Fruit fly (Drosophila melanogaster) whole organism, embryonic: ENCODE results near the gene scpr-A.

Experiments
- ATbp ChIP-seq: fragments of 200-800 bp; sonication (Bioruptor generic); optimal IDR thresholded peaks from 2 replicates; lab custom pipeline; 2017; ENCODE audit warnings: missing biosample characterization, mild to moderate bottlenecking, missing genetic modification characterization, missing genetic modification reagents
- Aef1 ChIP-seq: fragments of 200-800 bp; sonication (Bioruptor generic); IDR thresholded peaks from 3 replicates; pipeline ENCODE4 v1.3.6; 2022; ENCODE audit warnings: missing biosample characterization, missing genetic modification characterization
- Atf-2 ChIP-seq: fragments of 200-800 bp; sonication (Bioruptor generic); optimal IDR thresholded peaks from 2 replicates; lab custom pipeline; 2016; ENCODE audit warnings: missing biosample characterization, missing genetic modification characterization
- BEAF-32 ChIP-seq: fragments of 200-800 bp; sonication (Bioruptor generic); optimal IDR thresholded peaks from 3 replicates; lab custom pipeline; 2017; ENCODE audit warnings: missing biosample characterization, missing genetic modification characterization, mild to moderate bottlenecking, moderate library complexity, missing genetic modification reagents
- Bgb ChIP-seq: fragments of 200-800 bp; sonication (Bioruptor generic); IDR thresholded peaks from 2 replicates; pipeline ENCODE4 v1.3.6; 2022; ENCODE audit warnings: missing biosample characterization, missing genetic modification characterization; ENCODE audit not compliant: partially characterized antibody
- C15 ChIP-seq: fragments of 200-800 bp; sonication (Bioruptor generic); IDR thresholded peaks from 3 replicates; pipeline ENCODE4 v1.3.6; 2022; ENCODE audit warnings: missing biosample characterization, missing genetic modification characterization
- CG11398 ChIP-seq: fragments of 200-800 bp; sonication (Bioruptor generic); optimal IDR thresholded peaks from 2 replicates; lab custom pipeline; 2016; ENCODE audit warnings: missing biosample characterization, missing genetic modification characterization
- CG13775 ChIP-seq: fragments of 200-800 bp; sonication (Bioruptor generic); optimal IDR thresholded peaks from 3 replicates; lab custom pipeline; 2017; ENCODE audit warnings: missing biosample characterization, mild to moderate bottlenecking, missing genetic modification characterization
- CG1647 ChIP-seq: fragments of 200-800 bp; sonication (Bioruptor generic); optimal IDR thresholded peaks from 3 replicates; lab custom pipeline; 2016; ENCODE audit warnings: missing biosample characterization, missing genetic modification characterization
- CG16779 ChIP-seq: fragments of 200-800 bp; sonication (Bioruptor generic); IDR thresholded peaks from 2 replicates; pipeline ENCODE4 v1.3.6; 2022; ENCODE audit warnings: missing biosample characterization, missing genetic modification characterization
- CG2120 ChIP-seq: fragments of 200-800 bp; sonication (Bioruptor generic); optimal IDR thresholded peaks from 3 replicates; lab custom pipeline; 2016; ENCODE audit warnings: missing biosample characterization, missing genetic modification characterization
- CG33213 ChIP-seq: fragments of 200-800 bp; sonication (Bioruptor generic); optimal IDR thresholded peaks from 3 replicates; lab custom pipeline; 2016; ENCODE audit warnings: missing biosample characterization, missing genetic modification characterization
- CG42726 ChIP-seq: fragments of 200-800 bp; sonication (Bioruptor generic); IDR thresholded peaks from 2 replicates; pipeline ENCODE4 v1.3.6; 2022; ENCODE audit warnings: missing biosample characterization, missing genetic modification characterization; ENCODE audit not compliant: partially characterized antibody
- CG4282 ChIP-seq: fragments of 200-800 bp; sonication (Bioruptor generic); optimal IDR thresholded peaks from 2 replicates; lab custom pipeline; 2016; ENCODE audit warnings: missing biosample characterization, missing genetic modification characterization
- CG6854 ChIP-seq: fragments of 200-800 bp; sonication (Bioruptor generic); optimal IDR thresholded peaks from 3 replicates; lab custom pipeline; 2017; ENCODE audit warnings: missing biosample characterization, mild to moderate bottlenecking, missing genetic modification characterization
- CG7271 ChIP-seq: fragments of 200-800 bp; sonication (Bioruptor generic); optimal IDR thresholded peaks from 2 replicates; lab custom pipeline; 2018; ENCODE audit warnings: missing biosample characterization, mild to moderate bottlenecking, missing genetic modification characterization, moderate library complexity
- CG8388 ChIP-seq: fragments of 200-800 bp; sonication (Bioruptor generic); optimal IDR thresholded peaks from 2 replicates; lab custom pipeline; 2019; ENCODE audit warnings: missing biosample characterization, mild to moderate bottlenecking, missing genetic modification characterization, moderate library complexity
- CG8924 ChIP-seq: fragments of 200-800 bp; optimal IDR thresholded peaks from 3 replicates; lab custom pipeline; 2019; ENCODE audit warnings: missing biosample characterization, mild to moderate bottlenecking, missing genetic modification characterization, moderate library complexity
- CoRest ChIP-seq: fragments of 200-800 bp; sonication (Bioruptor generic); optimal IDR thresholded peaks from 3 replicates; lab custom pipeline; 2018; ENCODE audit warnings: missing biosample characterization, mild to moderate bottlenecking, missing genetic modification characterization, moderate library complexity
- Dll ChIP-seq: fragments of 200-800 bp; sonication (Bioruptor generic); IDR thresholded peaks from 4 replicates; pipeline ENCODE4 v1.3.6; 2022; ENCODE audit warnings: missing biosample characterization, missing genetic modification characterization; ENCODE audit not compliant: partially characterized antibody
- E2f2 ChIP-seq: fragments of 200-800 bp; sonication (Bioruptor generic); IDR thresholded peaks from 2 replicates; pipeline ENCODE4 v1.3.6; 2022; ENCODE audit warnings: missing biosample characterization, missing genetic modification characterization
- ERR ChIP-seq: fragments of 200-800 bp; sonication (Bioruptor generic); optimal IDR thresholded peaks from 2 replicates; lab custom pipeline; 2016; ENCODE audit warnings: missing biosample characterization, missing genetic modification characterization
- Elba2 ChIP-seq: fragments of 200-800 bp; sonication (Bioruptor generic); optimal IDR thresholded peaks from 3 replicates; lab custom pipeline; 2016; ENCODE audit warnings: missing biosample characterization, missing genetic modification characterization
- Ets65A ChIP-seq: fragments of 200-800 bp; sonication (Bioruptor generic); peaks from one replicate; lab custom pipeline; 2016; ENCODE audit warnings: missing biosample characterization, missing genetic modification characterization
- Hr78 ChIP-seq, 2 experiments: fragments of 200-800 bp in 1 of 2; fragments of >200 bp in 1 of 2; sonication (Bioruptor generic) in 1 of 2; optimal IDR thresholded peaks; 2 replicates each; lab custom pipeline; 2017 to 2019; ENCODE audit warnings: missing biosample characterization in 2 of 2, missing genetic modification characterization in 2 of 2, mild to moderate bottlenecking in 1 of 2, moderate library complexity in 1 of 2
- Med ChIP-seq: fragments of 200-800 bp; sonication (Bioruptor generic); peaks from one replicate; lab custom pipeline; 2016; ENCODE audit warnings: missing biosample characterization, missing genetic modification characterization, mild to moderate bottlenecking, inconsistent platforms, moderate library complexity
- Myb ChIP-seq: fragments of 200-800 bp; sonication (Bioruptor generic); optimal IDR thresholded peaks from 2 replicates; lab custom pipeline; 2016; ENCODE audit warnings: missing biosample characterization, missing genetic modification characterization
- Rfx ChIP-seq: fragments of 200-800 bp; sonication (Bioruptor generic); IDR thresholded peaks from 2 replicates; pipeline ENCODE4 v1.3.6; 2022; ENCODE audit warnings: missing biosample characterization, missing genetic modification characterization
- Spps ChIP-seq: fragments of 200-800 bp; sonication (Bioruptor generic); optimal IDR thresholded peaks from 2 replicates; lab custom pipeline; 2018; ENCODE audit warnings: missing biosample characterization, mild to moderate bottlenecking, missing genetic modification characterization
- Sry-β ChIP-seq: fragments of 200-800 bp; sonication (Bioruptor generic); optimal IDR thresholded peaks from 2 replicates; lab custom pipeline; 2018; ENCODE audit warnings: missing biosample characterization, mild to moderate bottlenecking, missing genetic modification characterization, moderate library complexity
- Vsx1 ChIP-seq: fragments of 200-800 bp; sonication (Bioruptor generic); optimal IDR thresholded peaks from 2 replicates; lab custom pipeline; 2017; ENCODE audit warnings: missing biosample characterization, mild to moderate bottlenecking, missing genetic modification characterization, missing genetic modification reagents
- Xrp1 ChIP-seq: fragments of 200-800 bp; sonication (Bioruptor generic); IDR thresholded peaks from 2 replicates; pipeline ENCODE4 v1.3.6; 2022; ENCODE audit warnings: missing biosample characterization, missing genetic modification characterization
- cg ChIP-seq: fragments of 200-800 bp; sonication (Bioruptor generic); optimal IDR thresholded peaks from 3 replicates; lab custom pipeline; 2019; ENCODE audit warnings: missing biosample characterization, mild to moderate bottlenecking, missing genetic modification characterization, moderate library complexity
- chinmo ChIP-seq: fragments of 200-800 bp; sonication (Bioruptor generic); IDR thresholded peaks from 4 replicates; pipeline ENCODE4 v1.3.6; 2022; ENCODE audit warnings: missing biosample characterization, missing genetic modification characterization; ENCODE audit not compliant: partially characterized antibody
- chm ChIP-seq: fragments of 200-800 bp; sonication (Bioruptor generic); IDR thresholded peaks from 2 replicates; pipeline ENCODE4 v1.3.6; 2022; ENCODE audit warnings: missing biosample characterization, missing genetic modification characterization
- danr ChIP-seq: fragments of 200-800 bp; sonication (Bioruptor generic); IDR thresholded peaks from 2 replicates; pipeline ENCODE4 v1.3.6; 2022; ENCODE audit warnings: missing biosample characterization, missing genetic modification characterization
- fd96Cb ChIP-seq: fragments of 200-800 bp; sonication (Bioruptor generic); optimal IDR thresholded peaks from 2 replicates; lab custom pipeline; 2018; ENCODE audit warnings: missing biosample characterization, mild to moderate bottlenecking, missing genetic modification characterization, moderate library complexity
- insv ChIP-seq, 2 experiments: fragments of 200-800 bp; sonication (Bioruptor generic); optimal IDR thresholded peaks; 3 replicates each; lab custom pipeline; 2016 to 2018; ENCODE audit warnings: missing biosample characterization in 2 of 2, missing genetic modification characterization in 2 of 2
- kah ChIP-seq: fragments of 200-800 bp; sonication (Bioruptor generic); optimal IDR thresholded peaks from 2 replicates; lab custom pipeline; 2018; ENCODE audit warnings: missing biosample characterization, mild to moderate bottlenecking, missing genetic modification characterization
- lov ChIP-seq, 2 experiments: fragments of 200-800 bp in 1 of 2; fragments of >200 bp in 1 of 2; sonication (Bioruptor generic) in 1 of 2; IDR thresholded peaks in 1 of 2; optimal IDR thresholded peaks in 1 of 2; 2 replicates in 1 of 2; 3 replicates in 1 of 2; pipeline versions ENCODE4 v1.3.6 to Lab custom; 2017 to 2022; ENCODE audit warnings: missing biosample characterization in 1 of 2, missing genetic modification characterization in 1 of 2
- luna ChIP-seq: fragments of 200-800 bp; sonication (Bioruptor generic); optimal IDR thresholded peaks from 2 replicates; lab custom pipeline; 2016; ENCODE audit warnings: missing biosample characterization, missing genetic modification characterization
- oc ChIP-seq: fragments of 200-800 bp; sonication (Bioruptor generic); optimal IDR thresholded peaks from 2 replicates; lab custom pipeline; 2018; ENCODE audit warnings: missing biosample characterization, mild to moderate bottlenecking, missing genetic modification characterization, moderate library complexity
- pzg ChIP-seq: fragments of 200-800 bp; sonication (Bioruptor generic); optimal IDR thresholded peaks from 3 replicates; lab custom pipeline; 2018; ENCODE audit warnings: missing biosample characterization, mild to moderate bottlenecking, missing genetic modification characterization, moderate library complexity
- scrt ChIP-seq: fragments of 200-800 bp; sonication (Bioruptor generic); optimal IDR thresholded peaks from 2 replicates; lab custom pipeline; 2018; ENCODE audit warnings: missing biosample characterization, mild to moderate bottlenecking, missing genetic modification characterization, moderate library complexity
- sob ChIP-seq: fragments of 200-800 bp; sonication (Bioruptor generic); IDR thresholded peaks from 2 replicates; pipeline ENCODE4 v1.3.6; 2022; ENCODE audit warnings: missing biosample characterization, missing genetic modification characterization
- vfl ChIP-seq: fragments of 200-800 bp; sonication (Bioruptor generic); optimal IDR thresholded peaks from 2 replicates; lab custom pipeline; 2016; ENCODE audit warnings: missing biosample characterization, missing genetic modification characterization
- zfh1 ChIP-seq: fragments of 200-800 bp; sonication (Bioruptor generic); IDR thresholded peaks from 3 replicates; pipeline ENCODE4 v1.3.6; 2022; ENCODE audit warnings: missing biosample characterization, missing genetic modification characterization

The scpr-A gene

DNA sequence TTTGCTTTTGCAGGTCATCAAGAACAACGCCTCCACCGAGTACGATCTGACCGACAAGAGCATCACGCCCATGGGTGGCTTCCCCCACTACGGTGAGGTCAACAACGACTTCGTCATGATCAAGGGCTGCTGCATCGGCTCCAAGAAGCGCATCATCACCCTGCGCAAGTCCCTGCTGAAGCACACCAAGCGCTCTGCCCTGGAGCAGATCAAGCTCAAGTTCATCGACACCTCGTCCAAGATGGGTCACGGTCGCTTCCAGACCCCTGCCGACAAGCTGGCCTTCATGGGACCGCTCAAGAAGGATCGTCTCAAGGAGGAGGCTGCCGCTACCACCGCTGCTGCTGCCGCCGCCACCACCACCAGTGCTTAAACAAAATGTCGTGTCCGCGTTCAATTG, 16.5 kb upstream of the scpr-A start:
- TF ChIP-seq Ets65A, result peak; percentile 91
- no peak for TF ChIP-seq Aef1
- TF ChIP-seq Vsx1 (GFP tag; lab: Kevin White, UChicago), result no peak
- no peak for TF ChIP-seq fd96Cb (tag; lab: Kevin White, UChicago)
- TF ChIP-seq Bgb, result 0 out of 2 replicates have a peak, but pooled peaks have one; percentile 35
- TF ChIP-seq Med, result peak; percentile 59
- TF ChIP-seq danr (GFP tag; lab: Robert Waterston, UW), result no peak

DNA sequence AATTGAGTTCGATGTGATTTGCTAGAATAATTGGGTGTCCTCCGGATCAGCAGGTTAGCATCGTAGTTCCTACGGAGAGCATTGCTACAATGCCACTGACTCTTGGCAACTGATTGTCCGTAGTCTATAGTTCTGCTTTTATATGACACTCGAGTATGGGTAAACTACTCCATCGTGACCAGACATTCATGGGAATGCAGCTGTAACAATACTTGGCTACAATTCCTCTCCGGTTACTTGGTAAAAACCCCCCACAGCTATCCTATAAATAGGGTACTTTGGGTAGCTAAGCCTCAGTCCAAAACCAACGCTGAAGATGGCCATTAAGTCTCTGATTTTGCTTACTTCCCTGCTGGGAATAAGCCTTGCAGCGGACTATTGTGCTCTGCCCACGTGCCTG, 15.8 kb upstream of the scpr-A start, which contains the start of gene scpr-C:
Gene scpr-C (plus strand): TSS at position 301 of the 400 bp plus-strand sequence.
- TF ChIP-seq chm, result peak; percentile 41; the same call in 1 of the 2 replicates
- 0 out of 2 replicates have a peak, but pooled peaks have one; percentile 13 for TF ChIP-seq CG16779 (GFP tag; lab: Robert Waterston, UW)
- no peak for TF ChIP-seq CG8924 (tag; lab: Kevin White, UChicago)
- no peak for TF ChIP-seq oc (tag; lab: Kevin White, UChicago)
- 0 out of 2 replicates have a peak, but pooled peaks have one; percentile 17 for TF ChIP-seq CG42726
- no peak for TF ChIP-seq insv (GFP tag; optimal IDR thresholded peaks at IDR 0.05; lab: Kevin White, UChicago)
- TF ChIP-seq sob (GFP tag; lab: Robert Waterston, UW), result peak; percentile 14; the same call in 1 of the 2 replicates
- peak; percentile 76 for TF ChIP-seq Med
- TF ChIP-seq Xrp1 (GFP tag; lab: Robert Waterston, UW), result no peak

DNA sequence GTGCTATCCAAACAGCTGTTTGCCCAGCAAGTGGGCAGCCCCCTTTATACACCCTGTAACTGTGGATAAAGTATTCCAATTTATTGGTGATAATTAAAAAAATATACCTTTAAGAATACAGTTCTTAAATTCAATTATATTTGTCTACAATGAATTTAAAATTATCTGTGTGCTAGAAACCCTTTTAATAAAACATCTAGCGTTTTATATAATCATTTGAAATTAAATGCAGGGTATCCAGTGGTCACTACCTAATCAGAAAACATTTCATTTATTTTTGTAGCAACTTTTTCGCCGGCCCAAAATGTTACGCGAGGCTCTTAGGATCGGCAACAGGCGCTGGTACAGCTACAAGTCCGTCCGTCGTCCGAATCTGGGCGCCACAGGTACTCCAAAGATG, 14.5 kb upstream of the scpr-A start, which contains the start of gene CG17726:
Gene CG17726 (plus strand): TSS at position 267 of the 400 bp plus-strand sequence.
- TF ChIP-seq scrt (GFP tag; lab: Kevin White, UChicago), result no peak
- TF ChIP-seq ERR, result peak; percentile 63
- peak; percentile 82 for TF ChIP-seq CG11398 (GFP tag; lab: Kevin White, UChicago)
- peak; percentile 96 for TF ChIP-seq CG13775 (GFP tag; lab: Kevin White, UChicago)
- peak; percentile 24 for TF ChIP-seq pzg (GFP tag; lab: Kevin White, UChicago)
- TF ChIP-seq kah, result peak; percentile 85
- TF ChIP-seq E2f2 (GFP tag; lab: Robert Waterston, UW), result peak; percentile 87
- TF ChIP-seq Myb (GFP tag; lab: Kevin White, UChicago), result peak; percentile 61
- TF ChIP-seq zfh1 (GFP tag; lab: Robert Waterston, UW), result peak; percentile 98
- TF ChIP-seq ATbp (GFP tag; lab: Kevin White, UChicago), result peak; percentile 95
- TF ChIP-seq CG33213 (GFP tag; lab: Kevin White, UChicago), result peak; percentile 67
- peak; percentile 98 for TF ChIP-seq CG8388 (GFP tag; lab: Kevin White, UChicago)
- peak; percentile 97 for TF ChIP-seq CG2120
- no peak for TF ChIP-seq cg (GFP tag; lab: Kevin White, UChicago)
- peak; percentile 88 for TF ChIP-seq vfl (GFP tag; lab: Kevin White, UChicago)
- peak; percentile 16 for TF ChIP-seq BEAF-32 (GFP tag; lab: Kevin White, UChicago)
- TF ChIP-seq Spps, result peak; percentile 96
- peak; percentile 13 for TF ChIP-seq CG4282
- peak; percentile 92 for TF ChIP-seq C15 (GFP tag; lab: Robert Waterston, UW)
- TF ChIP-seq luna (GFP tag; lab: Kevin White, UChicago), result peak; percentile 27
- TF ChIP-seq chinmo (GFP tag; lab: Robert Waterston, UW), result no peak
- TF ChIP-seq Dll, result peak; percentile 32; the same call in 1 of the 4 replicates
- peak; percentile 91 for TF ChIP-seq Atf-2 (GFP tag; lab: Kevin White, UChicago)
- TF ChIP-seq lov (optimal IDR thresholded peaks at IDR 0.05; lab: Kevin White, UChicago), result no peak
- TF ChIP-seq lov (GFP tag; IDR thresholded peaks at IDR 0.05; lab: Robert Waterston, UW), result peak; percentile 98
- TF ChIP-seq CoRest (tag; lab: Kevin White, UChicago), result peak; percentile 99
- peak; percentile 98 for TF ChIP-seq Rfx
- no peak for TF ChIP-seq Hr78 (GFP tag; optimal IDR thresholded peaks at IDR 0.05; lab: Kevin White, UChicago)
- TF ChIP-seq CG6854, result peak; percentile 89
- peak; percentile 93 for TF ChIP-seq CG7271
- TF ChIP-seq Sry-β (GFP tag; lab: Kevin White, UChicago), result peak; percentile 39
- peak; percentile 80 for TF ChIP-seq CG1647
- TF ChIP-seq Elba2 (GFP tag; lab: Kevin White, UChicago), result peak; percentile 88
